Fruit fly (Drosophila melanogaster) ovary, adult (tissue): ENCODE results near the gene Ppcs.

Source experiments
- CG17801 ChIP-seq: fragments of 200-800 bp; optimal IDR thresholded peaks from 2 replicates; lab custom pipeline; 2019; ENCODE audit warnings: missing biosample characterization, mild to moderate bottlenecking, missing genetic modification characterization, moderate library complexity; ENCODE audit not compliant: partially characterized antibody

Ppcs gene

DNA sequence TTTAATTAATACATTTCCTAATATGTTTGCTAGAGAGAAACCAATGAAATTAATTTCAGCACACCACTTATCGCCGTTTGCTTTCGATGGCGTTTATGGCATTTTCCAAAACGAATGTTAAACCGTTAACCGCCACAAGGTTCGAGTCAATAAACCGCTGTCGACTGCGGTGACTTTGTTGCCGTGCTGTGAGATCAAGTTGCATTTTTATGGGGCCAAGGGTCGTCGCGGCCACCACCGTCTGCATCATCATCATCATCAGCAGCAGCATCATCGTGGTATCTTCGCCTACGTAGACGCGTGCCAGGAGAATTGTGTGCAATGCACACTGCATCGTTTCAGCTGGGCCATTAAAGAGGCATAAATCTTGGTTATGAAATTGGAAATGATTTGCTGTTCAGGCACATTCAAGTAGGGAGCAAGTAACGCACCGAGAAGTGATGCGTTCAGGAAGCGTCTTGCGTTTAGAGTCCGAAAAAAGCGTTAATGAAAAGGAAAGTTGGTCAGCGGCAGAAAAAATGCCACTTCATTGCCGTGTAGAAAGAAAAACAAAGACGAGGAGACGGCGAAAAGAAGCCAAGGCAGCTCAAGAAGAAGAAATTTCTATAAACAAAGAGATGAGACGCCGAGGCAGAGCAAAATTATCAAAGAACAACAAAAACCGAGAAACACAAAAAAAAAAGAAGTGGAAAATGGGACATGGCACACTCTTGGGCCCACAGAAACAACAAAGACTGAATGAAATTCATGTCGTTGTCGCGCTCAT lies 56.5 kb downstream of the Ppcs start:
- TF ChIP-seq CG17801 (GFP tag; lab: Kevin White, UChicago): no peak
